Worm (Caenorhabditis elegans) whole organism, L4 larva: ENCODE data around the gene B0244.6.

ENCODE experiments used
- D1046.2 ChIP-seq: fragments of 200-800 bp; sonication (Bioruptor generic); IDR thresholded peaks from 2 replicates; pipeline ENCODE4 v1.3.6; 2022; ENCODE audit warnings: missing genetic modification characterization, missing compliant biosample characterization
- F26F4.8 ChIP-seq: fragments of 200-800 bp; sonication (Bioruptor generic); conservative IDR thresholded peaks from 2 replicates; pipeline ENCODE4 v1.3.6; 2022; ENCODE audit warnings: missing genetic modification characterization, missing compliant biosample characterization
- R02D3.7 ChIP-seq: fragments of 150-350 bp; sonication (generic microtip); optimal IDR thresholded peaks from 3 replicates; lab custom pipeline; 2014; ENCODE audit warnings: missing biosample characterization, missing genetic modification characterization
- T20F7.1 ChIP-seq: fragments of 200-800 bp; sonication (Bioruptor generic); optimal IDR thresholded peaks from 2 replicates; lab custom pipeline; 2018; ENCODE audit warnings: mild to moderate bottlenecking, missing genetic modification characterization, missing compliant biosample characterization
- ZK546.5 ChIP-seq, 2 experiments: sonication (generic microtip); optimal IDR thresholded peaks; 2 replicates each; lab custom pipeline; 2017; ENCODE audit warnings: missing biosample characterization in 2 of 2, missing genetic modification characterization in 2 of 2
- aha-1 ChIP-seq: fragments of 150-350 bp; peaks from one replicate; lab custom pipeline; 2014; ENCODE audit warnings: missing biosample characterization, missing genetic modification characterization
- ama-1 ChIP-seq: fragments of 150-350 bp; optimal IDR thresholded peaks from 2 replicates; lab custom pipeline; 2014; ENCODE audit warnings: inconsistent platforms, mixed read lengths
- ceh-32 ChIP-seq: sonication (generic microtip); optimal IDR thresholded peaks from 2 replicates; lab custom pipeline; 2016; ENCODE audit warnings: mild to moderate bottlenecking, missing genetic modification characterization, missing compliant biosample characterization; ENCODE audit not compliant: poor library complexity
- ctbp-1 ChIP-seq: fragments of 200-800 bp; sonication (Bioruptor generic); IDR thresholded peaks from 2 replicates; pipeline ENCODE4 v1.3.6; 2022; ENCODE audit warnings: missing genetic modification reagents, missing genetic modification characterization, missing compliant biosample characterization
- daf-16 ChIP-seq, 3 experiments: sonication (generic microtip); optimal IDR thresholded peaks; 2 replicates each; lab custom pipeline; 2016 to 2017; ENCODE audit warnings: missing genetic modification characterization in 3 of 3, missing genetic modification reagents in 3 of 3, mild to moderate bottlenecking in 2 of 3, missing compliant biosample characterization in 2 of 3, missing biosample characterization in 1 of 3, moderate library complexity in 1 of 3
- dmd-6 ChIP-seq: fragments of 200-800 bp; sonication (Bioruptor generic); IDR thresholded peaks from 2 replicates; pipeline ENCODE4 v1.3.6; 2022; ENCODE audit warnings: missing genetic modification reagents, missing genetic modification characterization, missing compliant biosample characterization
- egl-27 ChIP-seq: sonication (generic microtip); optimal IDR thresholded peaks from 3 replicates; lab custom pipeline; 2017; ENCODE audit warnings: missing biosample characterization, missing genetic modification reagents, missing genetic modification characterization
- egl-43 ChIP-seq: fragments of 200-800 bp; sonication (Bioruptor generic); IDR thresholded peaks from 2 replicates; pipeline ENCODE4 v1.3.6; 2022; ENCODE audit warnings: missing genetic modification reagents, missing genetic modification characterization, missing compliant biosample characterization
- hif-1 ChIP-seq, 2 experiments: sonication (generic microtip); optimal IDR thresholded peaks; 2 replicates each; lab custom pipeline; 2016 to 2017; ENCODE audit warnings: missing compliant biosample characterization in 2 of 2, missing genetic modification characterization in 2 of 2, missing genetic modification reagents in 2 of 2, missing genotype in 2 of 2, mild to moderate bottlenecking in 1 of 2
- hlh-11 ChIP-seq: fragments of 200-800 bp; sonication (Bioruptor generic); optimal IDR thresholded peaks from 2 replicates; lab custom pipeline; 2018; ENCODE audit warnings: mild to moderate bottlenecking, missing genetic modification characterization, missing compliant biosample characterization
- hlh-30 ChIP-seq: sonication (generic microtip); optimal IDR thresholded peaks from 2 replicates; lab custom pipeline; 2017; ENCODE audit warnings: antibody characterized with exemption, mild to moderate bottlenecking, missing genetic modification characterization, missing compliant biosample characterization; ENCODE audit not compliant: insufficient read depth
- jun-1 ChIP-seq: fragments of 150-350 bp; optimal IDR thresholded peaks from 2 replicates; lab custom pipeline; 2014; ENCODE audit warnings: missing biosample characterization, missing genetic modification reagents, missing genetic modification characterization
- lin-13 ChIP-seq: fragments of 150-350 bp; optimal IDR thresholded peaks from 2 replicates; lab custom pipeline; 2014; ENCODE audit warnings: missing biosample characterization, missing genetic modification reagents, missing genetic modification characterization
- lir-3 ChIP-seq: sonication (generic microtip); optimal IDR thresholded peaks from 2 replicates; lab custom pipeline; 2016; ENCODE audit warnings: mild to moderate bottlenecking, missing genetic modification characterization, missing compliant biosample characterization
- lsy-2 ChIP-seq, 2 experiments: fragments of 150-350 bp in 1 of 2; sonication (generic microtip) in 1 of 2; optimal IDR thresholded peaks; 2 replicates each; lab custom pipeline; 2014 to 2017; ENCODE audit warnings: missing biosample characterization in 2 of 2, missing genetic modification characterization in 2 of 2
- mdt-29 ChIP-seq: fragments of 200-800 bp; sonication (Bioruptor generic); IDR thresholded peaks from 2 replicates; pipeline ENCODE4 v1.3.6; 2022; ENCODE audit warnings: missing genetic modification reagents, missing genetic modification characterization, missing compliant biosample characterization
- mes-2 ChIP-seq: sonication (generic microtip); optimal IDR thresholded peaks from 2 replicates; lab custom pipeline; 2016; ENCODE audit warnings: missing genotype, mild to moderate bottlenecking, missing genetic modification characterization, missing compliant biosample characterization; ENCODE audit not compliant: poor library complexity, severe bottlenecking
- nhr-11 ChIP-seq: fragments of 150-350 bp; optimal IDR thresholded peaks from 2 replicates; lab custom pipeline; 2014; ENCODE audit warnings: missing biosample characterization, missing genetic modification characterization
- nhr-25 ChIP-seq: sonication (generic microtip); optimal IDR thresholded peaks from 2 replicates; lab custom pipeline; 2017; ENCODE audit warnings: missing genetic modification characterization, mild to moderate bottlenecking, missing compliant biosample characterization, antibody characterized with exemption, moderate library complexity, borderline replicate concordance; ENCODE audit not compliant: insufficient read depth
- nhr-42 ChIP-seq: fragments of 200-800 bp; sonication (Bioruptor generic); IDR thresholded peaks from 2 replicates; pipeline ENCODE4 v1.3.6; 2022; ENCODE audit warnings: missing genetic modification characterization, missing compliant biosample characterization
- nhr-76 ChIP-seq: fragments of 150-350 bp; optimal IDR thresholded peaks from 2 replicates; lab custom pipeline; 2014; ENCODE audit warnings: missing biosample characterization, missing genetic modification characterization
- nhr-77 ChIP-seq: fragments of 150-350 bp; optimal IDR thresholded peaks from 2 replicates; lab custom pipeline; 2014; ENCODE audit warnings: missing biosample characterization, missing genetic modification characterization
- set-16 ChIP-seq: fragments of 200-800 bp; sonication (Bioruptor generic); IDR thresholded peaks from 2 replicates; pipeline ENCODE4 v1.3.6; 2022; ENCODE audit warnings: missing genetic modification reagents, missing genetic modification characterization, missing compliant biosample characterization
- snpc-1.2 ChIP-seq: fragments of 200-800 bp; sonication (Bioruptor generic); IDR thresholded peaks from 2 replicates; pipeline ENCODE4 v1.3.6; 2022; ENCODE audit warnings: missing genetic modification reagents, missing genetic modification characterization, missing compliant biosample characterization
- tag-97 ChIP-seq: fragments of 200-800 bp; sonication (Bioruptor generic); IDR thresholded peaks from 2 replicates; pipeline ENCODE4 v1.3.6; 2022; ENCODE audit warnings: missing genetic modification characterization, missing compliant biosample characterization
- unc-62 ChIP-seq, 3 experiments: fragments of 150-350 bp in 1 of 3; sonication (generic microtip); optimal IDR thresholded peaks in 2 of 3; peaks in 1 of 3; 1 replicate in 1 of 3; 2 replicates in 2 of 3; lab custom pipeline; 2014 to 2017; ENCODE audit warnings: missing biosample characterization in 3 of 3, missing genetic modification characterization in 3 of 3, missing genetic modification reagents in 3 of 3, missing genotype in 1 of 3
- zag-1 ChIP-seq: fragments of 150-350 bp; optimal IDR thresholded peaks from 2 replicates; lab custom pipeline; 2014; ENCODE audit warnings: missing biosample characterization, missing genetic modification characterization
- zfp-2 ChIP-seq: sonication (generic microtip); optimal IDR thresholded peaks from 2 replicates; lab custom pipeline; 2016; ENCODE audit warnings: mild to moderate bottlenecking, missing genetic modification characterization, missing compliant biosample characterization
- zfp-3 ChIP-seq: fragments of 200-800 bp; sonication (Bioruptor generic); conservative IDR thresholded peaks from 2 replicates; pipeline ENCODE4 v1.3.6; 2022; ENCODE audit warnings: missing genetic modification reagents, missing genetic modification characterization, missing compliant biosample characterization
- zip-2 ChIP-seq: fragments of 150-350 bp; optimal IDR thresholded peaks from 2 replicates; lab custom pipeline; 2014; ENCODE audit warnings: missing biosample characterization, missing genetic modification characterization
- ztf-11 ChIP-seq: fragments of 150-350 bp; optimal IDR thresholded peaks from 2 replicates; lab custom pipeline; 2014; ENCODE audit warnings: missing biosample characterization, missing genetic modification characterization
- ztf-7 ChIP-seq: fragments of 150-350 bp; optimal IDR thresholded peaks from 2 replicates; lab custom pipeline; 2014; ENCODE audit warnings: missing biosample characterization, missing genetic modification characterization

B0244.6 gene

ce11 chrIII:5706077-5706627 is 31.7 kb upstream of the B0244.6 start, which contains the start of gene rpl-23 (continued):
- TF ChIP-seq ztf-7 (tag; lab: Kevin White, UChicago) (peak; percentile 73), lsy-2 (tag; optimal IDR thresholded peaks at IDR 0.05; lab: Kevin White, UChicago) (peak; percentile 83 to 96)

DNA sequence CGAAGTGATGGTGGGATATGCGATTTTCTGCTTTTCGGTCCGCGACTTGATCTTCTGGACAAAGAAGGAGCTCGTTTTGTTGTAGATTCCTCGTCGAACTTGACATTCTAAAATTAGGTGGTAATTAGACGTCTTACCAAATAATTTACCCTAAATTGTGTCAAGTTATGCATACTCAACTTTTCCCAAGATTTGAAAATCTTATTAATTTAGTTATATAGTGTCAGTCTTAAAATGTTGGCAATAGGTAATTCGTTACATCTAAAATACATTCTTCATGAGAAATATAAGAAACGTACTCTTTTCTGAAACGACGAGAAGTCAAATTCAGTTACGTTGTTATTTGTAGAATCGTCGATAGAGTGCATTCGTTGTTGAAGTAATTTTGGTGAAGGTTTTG is 30.3 kb upstream of the B0244.6 start:
- TF ChIP-seq ZK546.5 (tag; optimal IDR thresholded peaks at IDR 0.05; lab: Kevin White, UChicago): no peak
- no peak for TF ChIP-seq ztf-11 (tag; lab: Kevin White, UChicago)
- no peak for TF ChIP-seq zag-1
- no peak for TF ChIP-seq D1046.2 (GFP tag; lab: Robert Waterston, UW)
- no peak for TF ChIP-seq unc-62 (GFP tag; optimal IDR thresholded peaks at IDR 0.05 in 1 of 2; lab: Kevin White, UChicago)
- TF ChIP-seq unc-62 (tag; optimal IDR thresholded peaks at IDR 0.05; lab: Kevin White, UChicago): no peak
- TF ChIP-seq hif-1 (tag; optimal IDR thresholded peaks at IDR 0.05; lab: Kevin White, UChicago): no peak
- TF ChIP-seq set-16 (GFP tag; lab: Robert Waterston, UW): no peak
- no peak for TF ChIP-seq lir-3 (tag; lab: Kevin White, UChicago)
- TF ChIP-seq T20F7.1 (GFP tag; lab: Kevin White, UChicago): no peak
- no peak for TF ChIP-seq nhr-76 (tag; lab: Kevin White, UChicago)
- TF ChIP-seq egl-27: no peak
- no peak for TF ChIP-seq dmd-6 (GFP tag; lab: Robert Waterston, UW)
- no peak for TF ChIP-seq zfp-2 (tag; lab: Kevin White, UChicago)
- TF ChIP-seq jun-1 (tag; lab: Kevin White, UChicago): no peak
- TF ChIP-seq zip-2 (tag; lab: Kevin White, UChicago): no peak
- TF ChIP-seq, all 104 proteins: peak for 0

- 0 out of 2 replicates have a peak, but pooled peaks have one; percentile 17 for TF ChIP-seq ctbp-1 (GFP tag; lab: Robert Waterston, UW)
- 0 out of 2 replicates have a peak, but pooled peaks have one; percentile 29 for TF ChIP-seq egl-43
- no peak for TF ChIP-seq ama-1
- TF ChIP-seq mes-2 (tag; lab: Kevin White, UChicago): peak; percentile 1
- peak in 1 of 2 experiments; percentile 5 for TF ChIP-seq daf-16 (GFP tag; optimal IDR thresholded peaks at IDR 0.05; lab: Kevin White, UChicago)
- TF ChIP-seq daf-16 (tag; optimal IDR thresholded peaks at IDR 0.05; lab: Kevin White, UChicago): no peak
- TF ChIP-seq nhr-11: peak; percentile 27
- TF ChIP-seq hlh-11 (tag; lab: Kevin White, UChicago): peak; percentile 30
- TF ChIP-seq D1046.2 (GFP tag; lab: Robert Waterston, UW): no peak
- TF ChIP-seq F26F4.8: 0 out of 2 replicates have a peak, but pooled peaks have one; percentile 5
Measured at ce11 chrIII:5708024-5708423, 29.8 kb upstream of the B0244.6 start.

DNA sequence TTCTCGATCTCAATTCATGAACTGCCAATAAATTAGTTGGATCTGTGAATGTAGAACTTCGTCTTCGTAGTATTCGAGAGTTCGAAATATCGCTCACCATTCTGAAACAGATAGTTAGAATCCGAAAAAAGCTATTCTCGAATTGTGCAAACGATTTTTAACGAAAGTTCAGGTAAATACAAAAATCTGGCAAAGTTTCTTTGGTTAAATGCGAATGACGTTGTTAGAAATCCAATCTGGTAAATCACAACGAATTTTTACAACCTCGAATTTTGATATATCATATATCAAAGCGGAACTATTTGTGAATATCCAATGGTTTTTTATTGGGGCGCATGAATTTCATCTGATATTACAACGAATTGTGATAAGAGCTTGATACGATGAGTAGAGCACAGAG is 28.6 kb upstream of the B0244.6 start, which contains the start of gene hpo-28:
TSS of gene hpo-28 (minus strand) at position 101 of the 400 bp plus-strand sequence.
- TF ChIP-seq hlh-30 (tag; lab: Kevin White, UChicago) (no peak), nhr-42 (GFP tag; lab: Robert Waterston, UW) (no peak), zfp-2 (tag; lab: Kevin White, UChicago) (no peak), aha-1 (tag; lab: Kevin White, UChicago) (no peak), mdt-29 (GFP tag; lab: Robert Waterston, UW) (no peak), R02D3.7 (tag; lab: Kevin White, UChicago) (no peak), nhr-77 (no peak), mes-2 (tag; lab: Kevin White, UChicago) (no peak), set-16 (GFP tag; lab: Robert Waterston, UW) (no peak), dmd-6 (GFP tag; lab: Robert Waterston, UW) (no peak), zfp-3 (GFP tag; lab: Robert Waterston, UW) (no peak), nhr-25 (no peak), ceh-32 (tag; lab: Kevin White, UChicago) (no peak), tag-97 (GFP tag; lab: Robert Waterston, UW) (no peak), snpc-1.2 (GFP tag; lab: Robert Waterston, UW) (no peak), lin-13 (no peak)
